Worm (Caenorhabditis elegans) whole organism, young adult: ENCODE data around the gene ZK228.4.

Source experiments
- B0261.1 ChIP-seq: sonication (generic microtip); optimal IDR thresholded peaks from 2 replicates; lab custom pipeline; 2016; ENCODE audit warnings: mild to moderate bottlenecking, missing genetic modification characterization, moderate library complexity, missing compliant biosample characterization
- F52B5.7 ChIP-seq: sonication (generic microtip); optimal IDR thresholded peaks from 2 replicates; lab custom pipeline; 2016; ENCODE audit warnings: mild to moderate bottlenecking, missing genetic modification characterization, missing compliant biosample characterization
- F57C9.4 ChIP-seq: sonication (generic microtip); optimal IDR thresholded peaks from 2 replicates; lab custom pipeline; 2017; ENCODE audit warnings: mild to moderate bottlenecking, missing genetic modification characterization, missing compliant biosample characterization
- K11D2.4 ChIP-seq: fragments of 200-800 bp; sonication (Bioruptor generic); IDR thresholded peaks from 2 replicates; pipeline ENCODE4 v1.3.6; 2022; ENCODE audit warnings: missing genetic modification reagents, missing genetic modification characterization, missing compliant biosample characterization
- ZK185.1 ChIP-seq: sonication (generic microtip); optimal IDR thresholded peaks from 2 replicates; lab custom pipeline; 2016; ENCODE audit warnings: mild to moderate bottlenecking, missing genetic modification characterization, missing compliant biosample characterization; ENCODE audit not compliant: poor library complexity, severe bottlenecking
- atf-7 ChIP-seq: sonication (generic microtip); optimal IDR thresholded peaks from 2 replicates; lab custom pipeline; 2017; ENCODE audit warnings: mild to moderate bottlenecking, missing genetic modification characterization, missing compliant biosample characterization
- attf-3 ChIP-seq: fragments of 200-800 bp; sonication (Bioruptor generic); conservative IDR thresholded peaks from 2 replicates; pipeline ENCODE4 v1.3.6; 2022; ENCODE audit warnings: missing genetic modification reagents, missing genetic modification characterization, missing compliant biosample characterization
- bed-2 ChIP-seq: fragments of 200-800 bp; sonication (Bioruptor generic); IDR thresholded peaks from 2 replicates; pipeline ENCODE4 v1.3.6; 2022; ENCODE audit warnings: missing genetic modification reagents, missing genetic modification characterization, missing compliant biosample characterization
- ceh-100 ChIP-seq: fragments of 200-800 bp; sonication (Bioruptor generic); IDR thresholded peaks from 2 replicates; pipeline ENCODE4 v1.3.6; 2022; ENCODE audit warnings: missing genetic modification reagents, missing genetic modification characterization, missing compliant biosample characterization
- ceh-58 ChIP-seq: fragments of 200-800 bp; sonication (Bioruptor generic); IDR thresholded peaks from 2 replicates; pipeline ENCODE4 v1.3.6; 2022; ENCODE audit warnings: missing genetic modification characterization, missing compliant biosample characterization
- ceh-91 ChIP-seq: fragments of 200-800 bp; sonication (Bioruptor generic); IDR thresholded peaks from 2 replicates; pipeline ENCODE4 v1.3.6; 2022; ENCODE audit warnings: missing genetic modification reagents, missing genetic modification characterization, missing compliant biosample characterization
- dpl-1 ChIP-seq: fragments of 150-350 bp; optimal IDR thresholded peaks from 2 replicates; lab custom pipeline; 2014; ENCODE audit warnings: missing biosample characterization, missing genetic modification reagents, missing genetic modification characterization
- egrh-3 ChIP-seq: fragments of 200-800 bp; sonication (Bioruptor generic); IDR thresholded peaks from 2 replicates; pipeline ENCODE4 v1.3.6; 2022; ENCODE audit warnings: missing genetic modification reagents, missing genetic modification characterization, missing compliant biosample characterization
- gei-17 ChIP-seq: fragments of 200-800 bp; sonication (Bioruptor generic); optimal IDR thresholded peaks from 2 replicates; lab custom pipeline; 2018; ENCODE audit warnings: mild to moderate bottlenecking, missing genetic modification characterization, missing compliant biosample characterization
- hmg-1.2 ChIP-seq: fragments of 200-800 bp; sonication (Bioruptor generic); IDR thresholded peaks from 2 replicates; pipeline ENCODE4 v1.3.6; 2022; ENCODE audit warnings: missing genetic modification reagents, missing genetic modification characterization, missing compliant biosample characterization
- lin-40 ChIP-seq: sonication (generic microtip); optimal IDR thresholded peaks from 2 replicates; lab custom pipeline; 2016; ENCODE audit warnings: missing genetic modification characterization, mild to moderate bottlenecking, missing compliant biosample characterization, missing genotype, missing genetic modification reagents
- madf-3 ChIP-seq: fragments of 200-800 bp; sonication (Bioruptor generic); IDR thresholded peaks from 2 replicates; pipeline ENCODE4 v1.3.6; 2022; ENCODE audit warnings: missing genetic modification reagents, missing genetic modification characterization, missing compliant biosample characterization
- mcd-1 ChIP-seq: fragments of 200-800 bp; sonication (Bioruptor generic); IDR thresholded peaks from 2 replicates; pipeline ENCODE4 v1.3.6; 2022; ENCODE audit warnings: missing genetic modification reagents, missing genetic modification characterization, missing compliant biosample characterization
- mes-4 ChIP-seq: sonication (generic microtip); optimal IDR thresholded peaks from 2 replicates; lab custom pipeline; 2016; ENCODE audit warnings: missing genotype, missing genetic modification characterization, missing compliant biosample characterization
- nhr-120 ChIP-seq: fragments of 200-800 bp; sonication (Bioruptor generic); IDR thresholded peaks from 2 replicates; pipeline ENCODE4 v1.3.6; 2022; ENCODE audit warnings: missing genetic modification characterization, missing compliant biosample characterization
- nhr-80 ChIP-seq: sonication (generic microtip); optimal IDR thresholded peaks from 2 replicates; lab custom pipeline; 2016; ENCODE audit warnings: missing genetic modification characterization, missing compliant biosample characterization
- nhr-90 ChIP-seq: sonication (generic microtip); optimal IDR thresholded peaks from 2 replicates; lab custom pipeline; 2016; ENCODE audit warnings: missing genotype, mild to moderate bottlenecking, missing genetic modification characterization, missing compliant biosample characterization
- rcor-1 ChIP-seq: fragments of 200-800 bp; sonication (Bioruptor generic); IDR thresholded peaks from 2 replicates; pipeline ENCODE4 v1.3.6; 2022; ENCODE audit warnings: missing genetic modification reagents, missing genetic modification characterization, missing compliant biosample characterization
- rec-8 ChIP-seq, 2 experiments: sonication (generic microtip); optimal IDR thresholded peaks; 2 replicates each; lab custom pipeline; 2016; ENCODE audit warnings: mild to moderate bottlenecking in 2 of 2, missing genetic modification characterization in 2 of 2, missing genetic modification reagents in 2 of 2, missing genotype in 2 of 2, missing biosample characterization in 1 of 2, missing compliant biosample characterization in 1 of 2, moderate library complexity in 1 of 2
- repo-1 ChIP-seq: sonication (generic microtip); optimal IDR thresholded peaks from 2 replicates; lab custom pipeline; 2017; ENCODE audit warnings: mild to moderate bottlenecking, missing genetic modification characterization, missing compliant biosample characterization
- sdz-38 ChIP-seq: sonication (generic microtip); optimal IDR thresholded peaks from 2 replicates; lab custom pipeline; 2016; ENCODE audit warnings: missing genotype, missing genetic modification characterization, missing compliant biosample characterization
- snpc-1.1 ChIP-seq: sonication (generic microtip); optimal IDR thresholded peaks from 2 replicates; lab custom pipeline; 2017; ENCODE audit warnings: missing genetic modification characterization, mild to moderate bottlenecking, missing compliant biosample characterization, antibody characterized with exemption, moderate library complexity, missing genotype, missing genetic modification reagents; ENCODE audit not compliant: insufficient read depth
- snpc-4 ChIP-seq, 5 experiments: fragments of 150-350 bp in 1 of 5; sonication (generic microtip) in 4 of 5; optimal IDR thresholded peaks; 2 replicates each; lab custom pipeline; 2014 to 2018; ENCODE audit warnings: missing genetic modification characterization in 5 of 5, missing biosample characterization in 3 of 5, antibody characterized with exemption in 2 of 5, mild to moderate bottlenecking in 2 of 5, missing compliant biosample characterization in 2 of 5, missing genotype in 2 of 5, moderate library complexity in 2 of 5, missing genetic modification reagents in 1 of 5
- tbp1 ChIP-seq: fragments of 200-800 bp; sonication (Bioruptor generic); optimal IDR thresholded peaks from 2 replicates; lab custom pipeline; 2018; ENCODE audit warnings: mild to moderate bottlenecking, missing genetic modification characterization, missing compliant biosample characterization
- zim-3 ChIP-seq: sonication (generic microtip); optimal IDR thresholded peaks from 2 replicates; lab custom pipeline; 2017; ENCODE audit warnings: mild to moderate bottlenecking, missing genetic modification characterization, moderate library complexity, missing compliant biosample characterization
- ztf-18 ChIP-seq: sonication (generic microtip); optimal IDR thresholded peaks from 2 replicates; lab custom pipeline; 2016; ENCODE audit warnings: missing genotype, mild to moderate bottlenecking, missing genetic modification characterization, missing compliant biosample characterization
- ztf-6 ChIP-seq: fragments of 200-800 bp; sonication (Bioruptor generic); IDR thresholded peaks from 2 replicates; pipeline ENCODE4 v1.3.6; 2022; ENCODE audit warnings: missing genetic modification reagents, missing genetic modification characterization, missing compliant biosample characterization

The ZK228.4 gene

ce11 chrV:18424471-18424870, 38.1 kb upstream of the ZK228.4 start, which contains the start of gene ZK262.4:
Gene ZK262.4 (minus strand): TSS chrV:18424571.
- TF ChIP-seq hmg-1.2: no peak
- no peak for TF ChIP-seq B0261.1
- TF ChIP-seq bed-2 (GFP tag; lab: Robert Waterston, UW): no peak
- TF ChIP-seq attf-3 (GFP tag; lab: Robert Waterston, UW): no peak
- no peak for TF ChIP-seq mes-4 (tag; lab: Kevin White, UChicago)
- no peak for TF ChIP-seq K11D2.4
- no peak for TF ChIP-seq repo-1
- no peak for TF ChIP-seq ceh-58

ce11 chrV:18425544-18425943, 37.0 kb upstream of the ZK228.4 start, which contains the start of gene ZK262.19:
Gene ZK262.19 (minus strand): TSS chrV:18425644.
- TF ChIP-seq ztf-18: no peak
- no peak for TF ChIP-seq tbp1 (GFP tag; lab: Kevin White, UChicago)
- no peak for TF ChIP-seq atf-7 (tag; lab: Kevin White, UChicago)
- no peak for TF ChIP-seq sdz-38 (tag; lab: Kevin White, UChicago)
- TF ChIP-seq B0261.1: no peak
- TF ChIP-seq dpl-1 (GFP tag; lab: Kevin White, UChicago): no peak
- TF ChIP-seq, all 124 proteins: peak for 0

ce11 chrV:18426280-18426679, 36.3 kb upstream of the ZK228.4 start, which contains the start of gene srw-83:
Gene srw-83 (plus strand): TSS chrV:18426580.
- TF ChIP-seq nhr-120 (GFP tag; lab: Robert Waterston, UW) (no peak), hmg-1.2 (no peak), nhr-80 (tag; lab: Kevin White, UChicago) (no peak), ztf-6 (GFP tag; lab: Robert Waterston, UW) (no peak), F52B5.7 (no peak)

- TF ChIP-seq egrh-3 (GFP tag; lab: Robert Waterston, UW) (peak; percentile 81), F57C9.4 (tag; lab: Kevin White, UChicago) (no peak), mcd-1 (GFP tag; lab: Robert Waterston, UW) (0 out of 2 replicates have a peak, but pooled peaks have one; percentile 12)
Measured at ce11 chrV:18430826-18431225, 31.8 kb upstream of the ZK228.4 start.

- TF ChIP-seq K11D2.4 (no peak), snpc-4 (GFP tag; optimal IDR thresholded peaks at IDR 0.05; lab: Kevin White, UChicago) (no peak), snpc-4 (tag; optimal IDR thresholded peaks at IDR 0.05; lab: Kevin White, UChicago) (no peak), snpc-1.1 (tag; lab: Kevin White, UChicago) (no peak), madf-3 (GFP tag; lab: Robert Waterston, UW) (no peak), gei-17 (GFP tag; lab: Kevin White, UChicago) (no peak), lin-40 (tag; lab: Kevin White, UChicago) (no peak), zim-3 (tag; lab: Kevin White, UChicago) (no peak), egrh-3 (GFP tag; lab: Robert Waterston, UW) (no peak), rec-8 (tag; optimal IDR thresholded peaks at IDR 0.05; lab: Kevin White, UChicago) (no peak), sdz-38 (tag; lab: Kevin White, UChicago) (no peak), nhr-90 (tag; lab: Kevin White, UChicago) (no peak), ZK185.1 (tag; lab: Kevin White, UChicago) (no peak), rcor-1 (GFP tag; lab: Robert Waterston, UW) (no peak), ceh-100 (GFP tag; lab: Robert Waterston, UW) (no peak), ceh-91 (GFP tag; lab: Robert Waterston, UW) (no peak)
- TF ChIP-seq, all 124 proteins: peak for 0
Measured at ce11 chrV:18431450-18431849, 31.1 kb upstream of the ZK228.4 start, which contains the start of gene srw-82. Gene srw-82 (plus strand): TSS chrV:18431750.
